Fruit fly (Drosophila melanogaster) whole organism, embryonic: ENCODE results near the gene CG14431.

Experiments
- Adf1 ChIP-seq: fragments of 200-800 bp; sonication (Bioruptor generic); IDR thresholded peaks from 2 replicates; pipeline ENCODE4 v1.3.6; 2022; ENCODE audit warnings: missing biosample characterization, missing genetic modification characterization
- CG10267 ChIP-seq: fragments of 200-800 bp; sonication (Bioruptor generic); optimal IDR thresholded peaks from 2 replicates; lab custom pipeline; 2018; ENCODE audit warnings: missing biosample characterization, mild to moderate bottlenecking, missing genetic modification characterization, moderate library complexity
- CG10431 ChIP-seq: fragments of 200-800 bp; sonication (Bioruptor generic); optimal IDR thresholded peaks from 3 replicates; lab custom pipeline; 2018; ENCODE audit warnings: missing biosample characterization, mild to moderate bottlenecking, missing genetic modification characterization
- CG11085 ChIP-seq: fragments of 200-800 bp; sonication (Bioruptor generic); IDR thresholded peaks from 2 replicates; pipeline ENCODE4 v1.3.6; 2022; ENCODE audit warnings: missing biosample characterization, missing genetic modification characterization
- CG1233 ChIP-seq: fragments of 200-800 bp; sonication (Bioruptor generic); optimal IDR thresholded peaks from 4 replicates; lab custom pipeline; 2018; ENCODE audit warnings: missing biosample characterization, mild to moderate bottlenecking, missing genetic modification characterization
- CG12942 ChIP-seq: fragments of 200-800 bp; sonication (Bioruptor generic); optimal IDR thresholded peaks from 3 replicates; lab custom pipeline; 2016; ENCODE audit warnings: missing biosample characterization, missing genetic modification characterization
- CG13296 ChIP-seq: fragments of 200-800 bp; sonication (Bioruptor generic); optimal IDR thresholded peaks from 3 replicates; lab custom pipeline; 2018; ENCODE audit warnings: missing biosample characterization, mild to moderate bottlenecking, missing genetic modification characterization
- CG13624 ChIP-seq: fragments of 200-800 bp; sonication (Bioruptor generic); optimal IDR thresholded peaks from 2 replicates; lab custom pipeline; 2016; ENCODE audit warnings: missing biosample characterization, missing genetic modification characterization
- CG14710 ChIP-seq: fragments of 200-800 bp; sonication (Bioruptor generic); optimal IDR thresholded peaks from 3 replicates; lab custom pipeline; 2019; ENCODE audit warnings: missing biosample characterization, mild to moderate bottlenecking, missing genetic modification characterization, moderate library complexity
- CG2199 ChIP-seq: fragments of 200-800 bp; sonication (Bioruptor generic); IDR thresholded peaks from 3 replicates; pipeline ENCODE4 v1.3.6; 2022; ENCODE audit warnings: missing biosample characterization, missing genetic modification characterization
- CG32532 ChIP-seq: fragments of 200-800 bp; sonication (Bioruptor generic); IDR thresholded peaks from 2 replicates; pipeline ENCODE4 v1.3.6; 2022; ENCODE audit warnings: missing biosample characterization, missing genetic modification characterization
- CG34376 ChIP-seq: fragments of 200-800 bp; sonication (Bioruptor generic); optimal IDR thresholded peaks from 2 replicates; lab custom pipeline; 2018; ENCODE audit warnings: missing biosample characterization, mild to moderate bottlenecking, missing genetic modification characterization
- CG3726 ChIP-seq: fragments of 200-800 bp; sonication (Bioruptor generic); IDR thresholded peaks from 3 replicates; pipeline ENCODE4, ENCODE4 v1.3.6; 2022; ENCODE audit warnings: missing biosample characterization, missing genetic modification characterization
- CG4617 ChIP-seq: fragments of 200-800 bp; sonication (Bioruptor generic); optimal IDR thresholded peaks from 3 replicates; lab custom pipeline; 2016; ENCODE audit warnings: missing biosample characterization, missing genetic modification characterization, borderline replicate concordance
- CG8388 ChIP-seq: fragments of 200-800 bp; sonication (Bioruptor generic); optimal IDR thresholded peaks from 2 replicates; lab custom pipeline; 2019; ENCODE audit warnings: missing biosample characterization, mild to moderate bottlenecking, missing genetic modification characterization, moderate library complexity
- CoRest ChIP-seq: fragments of 200-800 bp; sonication (Bioruptor generic); optimal IDR thresholded peaks from 3 replicates; lab custom pipeline; 2018; ENCODE audit warnings: missing biosample characterization, mild to moderate bottlenecking, missing genetic modification characterization, moderate library complexity
- Hand ChIP-seq: fragments of 200-800 bp; sonication (Bioruptor generic); optimal IDR thresholded peaks from 2 replicates; lab custom pipeline; 2017; ENCODE audit warnings: mild to moderate bottlenecking, missing biosample characterization, missing genetic modification reagents, missing genetic modification characterization
- Jarid2 ChIP-seq: fragments of 200-800 bp; sonication (Bioruptor generic); optimal IDR thresholded peaks from 3 replicates; lab custom pipeline; 2017; ENCODE audit warnings: mild to moderate bottlenecking, missing biosample characterization, missing genetic modification reagents, missing genetic modification characterization
- Lpt ChIP-seq: fragments of >200 bp; optimal IDR thresholded peaks from 2 replicates; lab custom pipeline; 2018; ENCODE audit warnings: missing biosample characterization, missing genetic modification characterization
- NK7.1 ChIP-seq: fragments of 200-800 bp; sonication (Bioruptor generic); optimal IDR thresholded peaks from 3 replicates; lab custom pipeline; 2016; ENCODE audit warnings: missing biosample characterization, missing genetic modification characterization
- Spps ChIP-seq: fragments of 200-800 bp; sonication (Bioruptor generic); optimal IDR thresholded peaks from 2 replicates; lab custom pipeline; 2018; ENCODE audit warnings: missing biosample characterization, mild to moderate bottlenecking, missing genetic modification characterization
- Trl ChIP-seq, 3 experiments: fragments of >200 bp in 2 of 3; fragments of 200-800 bp in 1 of 3; sonication (Bioruptor generic) in 1 of 3; optimal IDR thresholded peaks; 2 replicates in 1 of 3; 3 replicates in 2 of 3; lab custom pipeline; 2016 to 2017; ENCODE audit warnings: missing biosample characterization in 1 of 3, missing genetic modification characterization in 1 of 3
- Xbp1 ChIP-seq: fragments of 200-800 bp; sonication (Bioruptor generic); optimal IDR thresholded peaks from 3 replicates; lab custom pipeline; 2016; ENCODE audit warnings: missing biosample characterization, mild to moderate bottlenecking, missing genetic modification characterization
- al ChIP-seq: fragments of 200-800 bp; sonication (Bioruptor generic); IDR thresholded peaks from 2 replicates; pipeline ENCODE4 v1.3.6; 2022; ENCODE audit warnings: missing biosample characterization, missing genetic modification characterization
- amos ChIP-seq: fragments of 200-800 bp; sonication (Bioruptor generic); IDR thresholded peaks from 2 replicates; pipeline ENCODE4 v1.3.6; 2022; ENCODE audit warnings: missing biosample characterization, missing genetic modification characterization; ENCODE audit not compliant: partially characterized antibody
- ash1 ChIP-seq: fragments of 200-800 bp; sonication (Bioruptor generic); optimal IDR thresholded peaks from 2 replicates; lab custom pipeline; 2018; ENCODE audit warnings: missing biosample characterization, mild to moderate bottlenecking, missing genetic modification characterization
- bab2 ChIP-seq: fragments of 200-800 bp; sonication (Bioruptor generic); optimal IDR thresholded peaks from 2 replicates; lab custom pipeline; 2016; ENCODE audit warnings: missing biosample characterization, missing genetic modification characterization
- bowl ChIP-seq: fragments of 200-800 bp; sonication (Bioruptor generic); IDR thresholded peaks from 2 replicates; pipeline ENCODE4 v1.3.6; 2022; ENCODE audit warnings: missing biosample characterization, missing genetic modification characterization
- ci ChIP-seq: fragments of 200-800 bp; sonication (Bioruptor generic); IDR thresholded peaks from 3 replicates; pipeline ENCODE4 v1.3.6; 2022; ENCODE audit warnings: missing biosample characterization, missing genetic modification characterization
- crol ChIP-seq: fragments of 200-800 bp; sonication (Bioruptor generic); IDR thresholded peaks from 2 replicates; pipeline ENCODE4 v1.3.6; 2022; ENCODE audit warnings: missing biosample characterization, missing genetic modification characterization
- esg ChIP-seq: fragments of 200-800 bp; sonication (Bioruptor generic); conservative IDR thresholded peaks from 2 replicates; pipeline ENCODE4 v1.3.6; 2022; ENCODE audit warnings: missing biosample characterization, missing genetic modification characterization
- exex ChIP-seq: fragments of 200-800 bp; sonication (Bioruptor generic); optimal IDR thresholded peaks from 4 replicates; lab custom pipeline; 2018; ENCODE audit warnings: missing biosample characterization, mild to moderate bottlenecking, missing genetic modification characterization, moderate library complexity
- gcm ChIP-seq: fragments of 200-800 bp; sonication (Bioruptor generic); optimal IDR thresholded peaks from 2 replicates; lab custom pipeline; 2019; ENCODE audit warnings: missing biosample characterization, mild to moderate bottlenecking, missing genetic modification characterization, moderate library complexity
- jumu ChIP-seq: fragments of 200-800 bp; sonication (Bioruptor generic); optimal IDR thresholded peaks from 3 replicates; lab custom pipeline; 2016; ENCODE audit warnings: missing biosample characterization, missing genetic modification characterization
- kni ChIP-seq: fragments of 200-800 bp; sonication (Bioruptor generic); optimal IDR thresholded peaks from 3 replicates; lab custom pipeline; 2017; ENCODE audit warnings: mild to moderate bottlenecking, missing biosample characterization, missing genetic modification reagents, missing genetic modification characterization
- lbe ChIP-seq: fragments of 200-800 bp; sonication (Bioruptor generic); optimal IDR thresholded peaks from 2 replicates; lab custom pipeline; 2016; ENCODE audit warnings: missing biosample characterization, mild to moderate bottlenecking, missing genetic modification characterization
- oc ChIP-seq: fragments of 200-800 bp; sonication (Bioruptor generic); optimal IDR thresholded peaks from 2 replicates; lab custom pipeline; 2018; ENCODE audit warnings: missing biosample characterization, mild to moderate bottlenecking, missing genetic modification characterization, moderate library complexity
- pan ChIP-seq, 4 experiments: fragments of >200 bp in 3 of 4; fragments of 200-800 bp in 1 of 4; sonication (Bioruptor generic) in 1 of 4; optimal IDR thresholded peaks in 3 of 4; IDR thresholded peaks in 1 of 4; 2 replicates each; pipeline versions ENCODE4 v1.3.6 to Lab custom; 2017 to 2022; ENCODE audit warnings: missing biosample characterization in 2 of 4, missing genetic modification characterization in 2 of 4, mixed read lengths in 1 of 4
- pnt ChIP-seq: fragments of 200-800 bp; sonication (Bioruptor generic); optimal IDR thresholded peaks from 3 replicates; lab custom pipeline; 2016; ENCODE audit warnings: missing biosample characterization, missing genetic modification characterization
- psq ChIP-seq: fragments of 200-800 bp; sonication (Bioruptor generic); optimal IDR thresholded peaks from 2 replicates; lab custom pipeline; 2017; ENCODE audit warnings: missing biosample characterization, missing genetic modification characterization
- sens ChIP-seq: fragments of 200-800 bp; sonication (Bioruptor generic); peaks from one replicate; lab custom pipeline; 2016; ENCODE audit warnings: missing biosample characterization, missing genetic modification characterization
- slp2 ChIP-seq: fragments of 200-800 bp; sonication (Bioruptor generic); optimal IDR thresholded peaks from 2 replicates; lab custom pipeline; 2016; ENCODE audit warnings: missing biosample characterization, missing genetic modification characterization
- sna ChIP-seq: fragments of 200-800 bp; sonication (Bioruptor generic); IDR thresholded peaks from 2 replicates; pipeline ENCODE4 v1.3.6; 2022; ENCODE audit warnings: missing biosample characterization, missing genetic modification characterization; ENCODE audit not compliant: partially characterized antibody
- so ChIP-seq: fragments of 200-800 bp; sonication (Bioruptor generic); IDR thresholded peaks from 3 replicates; pipeline ENCODE4 v1.3.6; 2022; ENCODE audit warnings: missing biosample characterization, missing genetic modification characterization
- sob ChIP-seq: fragments of 200-800 bp; sonication (Bioruptor generic); IDR thresholded peaks from 2 replicates; pipeline ENCODE4 v1.3.6; 2022; ENCODE audit warnings: missing biosample characterization, missing genetic modification characterization
- tll ChIP-seq, 2 experiments: fragments of 200-800 bp in 1 of 2; fragments of >200 bp in 1 of 2; sonication (Bioruptor generic) in 1 of 2; optimal IDR thresholded peaks; 2 replicates each; lab custom pipeline; 2017 to 2019; ENCODE audit warnings: missing biosample characterization in 2 of 2, missing genetic modification characterization in 2 of 2, mild to moderate bottlenecking in 1 of 2, moderate library complexity in 1 of 2
- unc-4 ChIP-seq: fragments of 200-800 bp; sonication (Bioruptor generic); IDR thresholded peaks from 2 replicates; pipeline ENCODE4 v1.3.6; 2022; ENCODE audit warnings: missing biosample characterization, missing genetic modification characterization; ENCODE audit not compliant: partially characterized antibody
- wdn ChIP-seq: fragments of 200-800 bp; sonication (Bioruptor generic); IDR thresholded peaks from 2 replicates; pipeline ENCODE4 v1.3.6; 2022; ENCODE audit warnings: missing biosample characterization, missing genetic modification characterization
- zfh2 ChIP-seq: fragments of 200-800 bp; sonication (Bioruptor generic); optimal IDR thresholded peaks from 2 replicates; lab custom pipeline; 2016; ENCODE audit warnings: missing biosample characterization, missing genetic modification characterization

CG14431 gene

DNA sequence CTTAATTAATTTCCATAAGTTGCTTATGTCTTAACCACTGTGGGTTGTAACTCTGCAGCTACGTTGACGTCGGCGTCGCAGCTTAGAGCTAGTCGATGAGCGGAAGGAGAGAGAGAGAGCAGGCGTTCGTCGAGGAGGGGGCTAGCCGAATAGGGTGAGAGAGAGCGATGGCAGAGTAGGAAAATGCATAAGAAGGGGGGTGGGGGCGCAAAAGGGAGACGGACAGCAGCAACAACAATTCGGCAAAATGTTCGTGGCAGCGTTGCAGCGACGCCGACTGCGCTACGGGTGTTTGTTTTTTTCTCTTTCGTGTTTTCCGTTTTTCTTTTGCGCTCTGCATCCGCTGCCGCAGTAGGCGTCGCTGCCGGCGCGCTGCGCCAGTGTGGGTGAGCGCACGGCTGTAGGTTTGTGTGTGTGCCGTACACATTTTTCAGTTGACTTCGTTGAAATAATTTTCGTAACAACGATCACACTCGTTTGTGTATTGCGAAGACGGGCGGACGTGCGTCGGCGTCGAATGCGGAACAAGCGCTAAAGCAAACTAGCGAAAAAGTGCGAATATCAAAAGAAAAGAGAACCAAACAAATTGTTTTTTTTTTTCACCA, 40.0 kb upstream of the CG14431 start (continued):
- peak; percentile 35; the same call in 1 of the 2 replicates for TF ChIP-seq amos (GFP tag; lab: Robert Waterston, UW)
- peak; percentile 45; the same call in 1 of the 3 replicates for TF ChIP-seq CG2199 (GFP tag; lab: Robert Waterston, UW)
- peak; percentile 9 for TF ChIP-seq CG8388
- no peak for TF ChIP-seq CG10431 (GFP tag; lab: Kevin White, UChicago)
- TF ChIP-seq Hand (GFP tag; lab: Kevin White, UChicago): no peak
- TF ChIP-seq CG13624 (GFP tag; lab: Kevin White, UChicago): no peak
- TF ChIP-seq zfh2: no peak
- TF ChIP-seq CG1233 (GFP tag; lab: Kevin White, UChicago): peak; percentile 89
- TF ChIP-seq so (GFP tag; lab: Robert Waterston, UW): no peak
- no peak for TF ChIP-seq bab2 (GFP tag; lab: Kevin White, UChicago)
- TF ChIP-seq CG13296 (GFP tag; lab: Kevin White, UChicago): no peak
- no peak for TF ChIP-seq lbe (GFP tag; lab: Kevin White, UChicago)
- no peak for TF ChIP-seq oc (tag; lab: Kevin White, UChicago)
- no peak for TF ChIP-seq al (GFP tag; lab: Robert Waterston, UW)
- 0 out of 2 replicates have a peak, but pooled peaks have one; percentile 12 for TF ChIP-seq unc-4 (GFP tag; lab: Robert Waterston, UW)
- no peak for TF ChIP-seq esg
- TF ChIP-seq jumu (GFP tag; lab: Kevin White, UChicago): no peak
- TF ChIP-seq exex (tag; lab: Kevin White, UChicago): no peak
- TF ChIP-seq NK7.1 (GFP tag; lab: Kevin White, UChicago): no peak
- no peak for TF ChIP-seq sna (GFP tag; lab: Robert Waterston, UW)
- no peak for TF ChIP-seq bowl (GFP tag; lab: Robert Waterston, UW)
- peak; percentile 14 for TF ChIP-seq Xbp1 (GFP tag; lab: Kevin White, UChicago)
- TF ChIP-seq CG11085 (GFP tag; lab: Robert Waterston, UW): no peak
- TF ChIP-seq Lpt (GFP tag; lab: Kevin White, UChicago): no peak
- TF ChIP-seq tll (GFP tag; optimal IDR thresholded peaks at IDR 0.05; lab: Kevin White, UChicago): peak in 1 of 2 experiments; percentile 5
- peak; percentile 87 for TF ChIP-seq psq (GFP tag; lab: Kevin White, UChicago)
- TF ChIP-seq ci (GFP tag; lab: Robert Waterston, UW): peak; percentile 67; the same call in 2 of the 3 replicates
- TF ChIP-seq CG12942: no peak
- no peak for TF ChIP-seq pan (optimal IDR thresholded peaks at IDR 0.05; lab: Kevin White, UChicago)
- peak in 1 of 2 experiments; percentile 17 for TF ChIP-seq pan (GFP tag; optimal IDR thresholded peaks at IDR 0.05 in 1 of 2, IDR thresholded peaks at IDR 0.05 in 1 of 2)
- TF ChIP-seq Adf1 (GFP tag; lab: Robert Waterston, UW): peak; percentile 99
- TF ChIP-seq sens (GFP tag; lab: Kevin White, UChicago): peak; percentile 60
- TF ChIP-seq CG10267 (tag; lab: Kevin White, UChicago): no peak
- TF ChIP-seq ash1 (GFP tag; lab: Kevin White, UChicago): peak; percentile 47
- TF ChIP-seq gcm (GFP tag; lab: Kevin White, UChicago): no peak
- TF ChIP-seq CoRest (tag; lab: Kevin White, UChicago): peak; percentile 78
- no peak for TF ChIP-seq wdn (GFP tag; lab: Robert Waterston, UW)
- TF ChIP-seq CG32532 (GFP tag; lab: Robert Waterston, UW): no peak
- no peak; the same call in 2 of the 3 replicates for TF ChIP-seq CG3726 (GFP tag; lab: Robert Waterston, UW)
- no peak for TF ChIP-seq pnt (GFP tag; lab: Kevin White, UChicago)
- TF ChIP-seq crol (GFP tag; lab: Robert Waterston, UW): peak; percentile 95
- no peak for TF ChIP-seq slp2 (GFP tag; lab: Kevin White, UChicago)
- TF ChIP-seq CG34376 (GFP tag; lab: Kevin White, UChicago): no peak
- no peak for TF ChIP-seq CG14710 (tag; lab: Kevin White, UChicago)
- TF ChIP-seq Trl (optimal IDR thresholded peaks at IDR 0.05; lab: Kevin White, UChicago): peak; percentile 81 to 95
- TF ChIP-seq Trl (GFP tag; optimal IDR thresholded peaks at IDR 0.05; lab: Kevin White, UChicago): no peak
- no peak for TF ChIP-seq CG4617 (GFP tag; lab: Kevin White, UChicago)
- TF ChIP-seq kni: peak; percentile 33
- peak; percentile 77 for TF ChIP-seq Jarid2 (GFP tag; lab: Kevin White, UChicago)
- TF ChIP-seq sob (GFP tag; lab: Robert Waterston, UW): 0 out of 2 replicates have a peak, but pooled peaks have one; percentile 16
- TF ChIP-seq Spps (tag; lab: Kevin White, UChicago): no peak
